Worm (Caenorhabditis elegans): Measurements from ENCODE around the gene K02E2.1.

Gene K02E2.1

ce11 chrV:20380320-20380719 lies 29.0 kb downstream of the K02E2.1 start, which contains the start of gene K02E2.6:
TSS of gene K02E2.6 (plus strand) at chrV:20380561.
- TF ChIP-seq nhr-237 (tag; optimal IDR thresholded peaks at IDR 0.05) (no peak), ceh-83 (GFP tag; optimal IDR thresholded peaks at IDR 0.05) (no peak), nhr-2 (tag; optimal IDR thresholded peaks at IDR 0.05) (no peak), snpc-4 (tag; optimal IDR thresholded peaks at IDR 0.05) (no peak), ceh-39 (tag; optimal IDR thresholded peaks at IDR 0.05) (no peak), mep-1 (tag; optimal IDR thresholded peaks at IDR 0.05) (peak; percentile 11), drap-1 (GFP tag; optimal IDR thresholded peaks at IDR 0.05) (no peak)

ce11 chrV:20383065-20383609 lies 31.8 kb downstream of the K02E2.1 start, which contains the start of gene K02E2.11:
TSS of gene K02E2.11 (plus strand) at chrV:20383315.
- TF ChIP-seq unc-62 (GFP tag; optimal IDR thresholded peaks at IDR 0.05) (peak; percentile 37), pha-4 (tag; optimal IDR thresholded peaks at IDR 0.05) (peak; percentile 46), nhr-237 (tag; optimal IDR thresholded peaks at IDR 0.05) (peak; percentile 0), ces-1 (GFP tag; optimal IDR thresholded peaks at IDR 0.05) (peak; percentile 42), blmp-1 (tag; optimal IDR thresholded peaks at IDR 0.05) (no peak), M03D4.4 (tag; optimal IDR thresholded peaks at IDR 0.05) (no peak), unc-120 (tag; optimal IDR thresholded peaks at IDR 0.05; ENCODE audit: poor library complexity, severe bottlenecking) (no peak), snpc-4 (tag; optimal IDR thresholded peaks at IDR 0.05) (no peak), bed-3 (GFP tag; optimal IDR thresholded peaks at IDR 0.05) (no peak), drap-1 (GFP tag; optimal IDR thresholded peaks at IDR 0.05) (peak; percentile 49), lin-13 (tag; optimal IDR thresholded peaks at IDR 0.05) (peak; percentile 13), ceh-39 (tag; optimal IDR thresholded peaks at IDR 0.05) (peak; percentile 53), elt-3 (tag; optimal IDR thresholded peaks at IDR 0.05) (no peak), ceh-83 (GFP tag; optimal IDR thresholded peaks at IDR 0.05) (no peak), ztf-11 (tag; optimal IDR thresholded peaks at IDR 0.05) (no peak), nhr-76 (tag; optimal IDR thresholded peaks at IDR 0.05) (no peak), nhr-2 (tag; optimal IDR thresholded peaks at IDR 0.05) (no peak), flh-1 (GFP tag; optimal IDR thresholded peaks at IDR 0.05) (no peak), nhr-12 (tag; optimal IDR thresholded peaks at IDR 0.05) (no peak), mep-1 (tag; optimal IDR thresholded peaks at IDR 0.05) (no peak), elt-1 (tag; optimal IDR thresholded peaks at IDR 0.05; ENCODE audit: borderline replicate concordance, insufficient read depth) (no peak), lsy-2 (tag; optimal IDR thresholded peaks at IDR 0.05) (no peak), nhr-28 (tag; optimal IDR thresholded peaks at IDR 0.05) (no peak), cnd-1 (tag; optimal IDR thresholded peaks at IDR 0.05) (no peak), lin-32 (GFP tag; optimal IDR thresholded peaks at IDR 0.05) (no peak), unc-39 (tag; optimal IDR thresholded peaks at IDR 0.05) (no peak), sem-2 (GFP tag; optimal IDR thresholded peaks at IDR 0.05) (no peak), zip-8 (tag; optimal IDR thresholded peaks at IDR 0.05) (no peak), sptf-1 (tag; optimal IDR thresholded peaks at IDR 0.05) (no peak), tbx-8 (GFP tag; optimal IDR thresholded peaks at IDR 0.05) (no peak), ham-2 (GFP tag; optimal IDR thresholded peaks at IDR 0.05) (no peak), hlh-1 (tag; optimal IDR thresholded peaks at IDR 0.05) (peak; percentile 58), mab-5 (tag; optimal IDR thresholded peaks at IDR 0.05) (no peak), ceh-43 (GFP tag; optimal IDR thresholded peaks at IDR 0.05) (no peak), mls-2 (tag; optimal IDR thresholded peaks at IDR 0.05) (no peak)

- TF ChIP-seq drap-1 (GFP tag; optimal IDR thresholded peaks at IDR 0.05) (no peak), ztf-11 (tag; optimal IDR thresholded peaks at IDR 0.05) (no peak), unc-39 (tag; optimal IDR thresholded peaks at IDR 0.05) (no peak)
These were observed 35.6 kb downstream of the K02E2.1 start, which contains the start of gene K02E2.7 for ce11 chrV:20386942-20387341. TSS of gene K02E2.7 (minus strand) at chrV:20387042.

- TF ChIP-seq elt-3 (tag; optimal IDR thresholded peaks at IDR 0.05) (no peak), mab-5 (tag; optimal IDR thresholded peaks at IDR 0.05) (no peak), unc-39 (tag; optimal IDR thresholded peaks at IDR 0.05) (no peak), bed-3 (GFP tag; optimal IDR thresholded peaks at IDR 0.05) (no peak)
These were observed 36.1 kb downstream of the K02E2.1 start, which contains the start of gene F53H2.1 for ce11 chrV:20387415-20387814. TSS of gene F53H2.1 (plus strand) at chrV:20387715.

Measured in whole organism, mixed stage, embryonic.